Fruit fly (Drosophila melanogaster): Measurements from ENCODE around the gene GILT2.

DNA sequence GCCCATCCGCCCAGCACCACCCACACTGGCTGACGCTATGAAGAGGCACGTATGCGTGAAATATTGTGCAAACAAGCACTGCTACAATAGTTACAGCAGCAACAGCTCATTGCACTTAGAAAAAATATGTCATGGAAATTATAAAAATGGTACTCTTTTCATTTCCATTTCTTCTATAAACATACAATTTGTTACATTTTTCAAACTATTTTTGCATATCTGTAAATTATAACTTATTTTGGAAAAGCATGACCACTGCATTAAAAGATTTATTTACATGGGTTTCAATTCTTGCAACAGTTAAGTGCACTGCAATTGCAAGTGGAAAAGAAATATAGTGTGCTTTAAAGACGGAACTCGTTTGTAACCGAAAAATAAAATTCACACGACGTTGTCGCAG, 40.3 kb upstream of the GILT2 start:
- TF ChIP-seq insv (optimal IDR thresholded peaks at IDR 0.05) = no peak
- TF ChIP-seq Sin3A (optimal IDR thresholded peaks at IDR 0.05) = no peak
- no peak for TF ChIP-seq psq (optimal IDR thresholded peaks at IDR 0.05)
- TF ChIP-seq ttk (optimal IDR thresholded peaks at IDR 0.05) = no peak
- TF ChIP-seq Myc (optimal IDR thresholded peaks at IDR 0.05) = no peak

Measured in Kc167 (cell line).